Worm (Caenorhabditis elegans) whole organism, L2 larva: Measurements from ENCODE around the gene kvs-2.

Experiments used
- C34F6.9 ChIP-seq: fragments of 150-350 bp; optimal IDR thresholded peaks from 2 replicates; lab custom pipeline; 2014; ENCODE audit warnings: missing biosample characterization, missing genetic modification characterization
- F13H6.1 ChIP-seq: sonication (generic microtip); optimal IDR thresholded peaks from 2 replicates; lab custom pipeline; 2016; ENCODE audit warnings: missing genetic modification characterization, missing compliant biosample characterization
- R02D3.7 ChIP-seq: fragments of 150-350 bp; optimal IDR thresholded peaks from 2 replicates; lab custom pipeline; 2014; ENCODE audit warnings: missing biosample characterization, missing genetic modification characterization
- Y55F3AM.14 ChIP-seq: fragments of 200-800 bp; sonication (Bioruptor generic); optimal IDR thresholded peaks from 2 replicates; lab custom pipeline; 2018; ENCODE audit warnings: mild to moderate bottlenecking, missing genetic modification characterization, missing compliant biosample characterization
- ZK546.5 ChIP-seq: sonication (generic microtip); optimal IDR thresholded peaks from 2 replicates; lab custom pipeline; 2017; ENCODE audit warnings: missing biosample characterization, missing genetic modification characterization
- alr-1 ChIP-seq: fragments of 150-350 bp; optimal IDR thresholded peaks from 2 replicates; lab custom pipeline; 2014; ENCODE audit warnings: missing biosample characterization, missing genetic modification characterization
- aly-2 ChIP-seq: fragments of 150-350 bp; optimal IDR thresholded peaks from 2 replicates; lab custom pipeline; 2014; ENCODE audit warnings: missing biosample characterization, missing genetic modification characterization
- ama-1 ChIP-seq: fragments of 150-350 bp; optimal IDR thresholded peaks from 2 replicates; lab custom pipeline; 2018; ENCODE audit warnings: inconsistent platforms
- blmp-1 ChIP-seq: sonication (generic microtip); optimal IDR thresholded peaks from 2 replicates; lab custom pipeline; 2017; ENCODE audit warnings: missing genetic modification characterization, mild to moderate bottlenecking, missing compliant biosample characterization, antibody characterized with exemption, moderate library complexity; ENCODE audit not compliant: insufficient read depth
- ceh-16 ChIP-seq: fragments of 150-350 bp; optimal IDR thresholded peaks from 2 replicates; lab custom pipeline; 2014; ENCODE audit warnings: missing biosample characterization, missing genetic modification characterization
- ceh-82 ChIP-seq: fragments of 150-350 bp; optimal IDR thresholded peaks from 2 replicates; lab custom pipeline; 2014; ENCODE audit warnings: missing biosample characterization, missing genetic modification characterization
- crh-2 ChIP-seq: sonication (generic microtip); optimal IDR thresholded peaks from 2 replicates; lab custom pipeline; 2017; ENCODE audit warnings: missing biosample characterization, missing genetic modification characterization
- dmd-4 ChIP-seq: sonication (generic microtip); optimal IDR thresholded peaks from 2 replicates; lab custom pipeline; 2017; ENCODE audit warnings: missing biosample characterization, missing genetic modification characterization
- egl-27 ChIP-seq: sonication (generic microtip); optimal IDR thresholded peaks from 3 replicates; lab custom pipeline; 2017; ENCODE audit warnings: missing biosample characterization, missing genetic modification reagents, missing genetic modification characterization
- elt-1 ChIP-seq: fragments of 150-350 bp; optimal IDR thresholded peaks from 2 replicates; lab custom pipeline; 2014; ENCODE audit warnings: missing biosample characterization, missing genetic modification characterization
- elt-3 ChIP-seq: sonication (generic microtip); optimal IDR thresholded peaks from 2 replicates; lab custom pipeline; 2017; ENCODE audit warnings: missing biosample characterization, missing genetic modification characterization
- fos-1 ChIP-seq: fragments of 150-350 bp; optimal IDR thresholded peaks from 2 replicates; lab custom pipeline; 2014; ENCODE audit warnings: missing biosample characterization, missing genetic modification characterization
- gmeb-1 ChIP-seq: fragments of 150-350 bp; optimal IDR thresholded peaks from 2 replicates; lab custom pipeline; 2014; ENCODE audit warnings: missing biosample characterization, missing genetic modification characterization
- lin-11 ChIP-seq: fragments of 150-350 bp; sonication (generic microtip); optimal IDR thresholded peaks from 2 replicates; lab custom pipeline; 2014; ENCODE audit warnings: missing biosample characterization, missing genetic modification characterization, inconsistent platforms, mixed read lengths
- lin-13 ChIP-seq: fragments of 150-350 bp; optimal IDR thresholded peaks from 2 replicates; lab custom pipeline; 2014; ENCODE audit warnings: missing biosample characterization, missing genetic modification reagents, missing genetic modification characterization
- lin-39 ChIP-seq: fragments of 150-350 bp; optimal IDR thresholded peaks from 2 replicates; lab custom pipeline; 2014; ENCODE audit warnings: missing biosample characterization, missing genetic modification reagents, missing genetic modification characterization
- lsy-2 ChIP-seq, 2 experiments: fragments of 150-350 bp in 1 of 2; sonication (generic microtip) in 1 of 2; optimal IDR thresholded peaks; 2 replicates each; lab custom pipeline; 2014 to 2017; ENCODE audit warnings: missing biosample characterization in 2 of 2, missing genetic modification characterization in 2 of 2
- mab-5 ChIP-seq: fragments of 150-350 bp; optimal IDR thresholded peaks from 2 replicates; lab custom pipeline; 2014; ENCODE audit warnings: missing biosample characterization, missing genetic modification characterization
- mbf-1 ChIP-seq: sonication (generic microtip); optimal IDR thresholded peaks from 2 replicates; lab custom pipeline; 2017; ENCODE audit warnings: missing biosample characterization, missing genetic modification characterization
- mdl-1 ChIP-seq, 2 experiments: fragments of 150-350 bp in 1 of 2; sonication (generic microtip) in 1 of 2; optimal IDR thresholded peaks; 2 replicates each; lab custom pipeline; 2017; ENCODE audit warnings: missing biosample characterization in 2 of 2, missing genetic modification characterization in 2 of 2
- nhr-10 ChIP-seq: sonication (generic microtip); optimal IDR thresholded peaks from 2 replicates; lab custom pipeline; 2017; ENCODE audit warnings: missing biosample characterization, missing genetic modification characterization
- nhr-11 ChIP-seq: fragments of 150-350 bp; optimal IDR thresholded peaks from 2 replicates; lab custom pipeline; 2014; ENCODE audit warnings: missing biosample characterization, missing genetic modification characterization
- nhr-12 ChIP-seq: fragments of 150-350 bp; optimal IDR thresholded peaks from 2 replicates; lab custom pipeline; 2014; ENCODE audit warnings: missing biosample characterization, missing genetic modification characterization
- nhr-129 ChIP-seq: fragments of 150-350 bp; optimal IDR thresholded peaks from 2 replicates; lab custom pipeline; 2014; ENCODE audit warnings: missing biosample characterization, missing genetic modification characterization
- nhr-21 ChIP-seq: fragments of 150-350 bp; optimal IDR thresholded peaks from 2 replicates; lab custom pipeline; 2014; ENCODE audit warnings: missing biosample characterization, missing genetic modification characterization
- nhr-23 ChIP-seq: fragments of 150-350 bp; optimal IDR thresholded peaks from 2 replicates; lab custom pipeline; 2014; ENCODE audit warnings: missing biosample characterization, missing genetic modification reagents, missing genetic modification characterization
- nhr-237 ChIP-seq: fragments of 150-350 bp; optimal IDR thresholded peaks from 2 replicates; lab custom pipeline; 2014; ENCODE audit warnings: missing biosample characterization, missing genetic modification characterization
- nhr-25 ChIP-seq: fragments of 150-350 bp; sonication (generic microtip); optimal IDR thresholded peaks from 3 replicates; lab custom pipeline; 2014; ENCODE audit warnings: missing biosample characterization, missing genetic modification characterization
- nhr-6 ChIP-seq: fragments of 150-350 bp; optimal IDR thresholded peaks from 2 replicates; lab custom pipeline; 2014; ENCODE audit warnings: missing biosample characterization, missing genetic modification characterization
- nhr-77 ChIP-seq: fragments of 150-350 bp; optimal IDR thresholded peaks from 2 replicates; lab custom pipeline; 2014; ENCODE audit warnings: missing biosample characterization, missing genetic modification characterization
- peb-1 ChIP-seq: fragments of 150-350 bp; optimal IDR thresholded peaks from 2 replicates; lab custom pipeline; 2014; ENCODE audit warnings: missing biosample characterization, missing genetic modification characterization
- sem-4 ChIP-seq: fragments of 150-350 bp; optimal IDR thresholded peaks from 2 replicates; lab custom pipeline; 2014; ENCODE audit warnings: missing biosample characterization, missing genetic modification reagents, missing genetic modification characterization
- skn-1 ChIP-seq: sonication (generic microtip); optimal IDR thresholded peaks from 2 replicates; lab custom pipeline; 2017; ENCODE audit warnings: missing biosample characterization, missing genetic modification characterization
- sma-3 ChIP-seq: sonication (generic microtip); optimal IDR thresholded peaks from 2 replicates; lab custom pipeline; 2016; ENCODE audit warnings: missing genetic modification reagents, missing genetic modification characterization, missing compliant biosample characterization
- sma-9 ChIP-seq, 2 experiments: fragments of 150-350 bp in 1 of 2; sonication (generic microtip) in 1 of 2; optimal IDR thresholded peaks; 2 replicates each; lab custom pipeline; 2014 to 2016; ENCODE audit warnings: missing genetic modification characterization in 2 of 2, mild to moderate bottlenecking in 1 of 2, missing biosample characterization in 1 of 2, missing compliant biosample characterization in 1 of 2, missing genetic modification reagents in 1 of 2, moderate library complexity in 1 of 2
- snpc-4 ChIP-seq: fragments of 150-350 bp; optimal IDR thresholded peaks from 2 replicates; lab custom pipeline; 2014; ENCODE audit warnings: missing biosample characterization, missing genetic modification characterization
- unc-39 ChIP-seq: fragments of 150-350 bp; optimal IDR thresholded peaks from 2 replicates; lab custom pipeline; 2014; ENCODE audit warnings: missing biosample characterization, missing genetic modification characterization
- unc-55 ChIP-seq: fragments of 150-350 bp; sonication (generic microtip); optimal IDR thresholded peaks from 3 replicates; lab custom pipeline; 2014; ENCODE audit warnings: missing biosample characterization, missing genetic modification reagents, missing genetic modification characterization
- unc-62 ChIP-seq: fragments of 150-350 bp; optimal IDR thresholded peaks from 2 replicates; lab custom pipeline; 2014; ENCODE audit warnings: missing biosample characterization, missing genetic modification reagents, missing genetic modification characterization
- zag-1 ChIP-seq: fragments of 150-350 bp; optimal IDR thresholded peaks from 2 replicates; lab custom pipeline; 2014; ENCODE audit warnings: missing biosample characterization, missing genetic modification characterization
- ztf-1 ChIP-seq: fragments of 200-800 bp; sonication (Bioruptor generic); conservative IDR thresholded peaks from 2 replicates; pipeline ENCODE4 v1.3.6; 2022; ENCODE audit warnings: missing genetic modification characterization, missing compliant biosample characterization
- ztf-11 ChIP-seq: sonication (generic microtip); optimal IDR thresholded peaks from 2 replicates; lab custom pipeline; 2017; ENCODE audit warnings: missing biosample characterization, missing genetic modification characterization
- ztf-4 ChIP-seq: fragments of 150-350 bp; optimal IDR thresholded peaks from 2 replicates; lab custom pipeline; 2014; ENCODE audit warnings: missing biosample characterization, missing genetic modification characterization

Gene kvs-2

ce11 chrV:10672601-10673000 is 36.8 kb downstream of the kvs-2 start:
- TF ChIP-seq F13H6.1 (tag; lab: Kevin White, UChicago) (peak; percentile 28), ztf-11 (tag; lab: Kevin White, UChicago) (no peak)

- TF ChIP-seq fos-1 (tag; lab: Kevin White, UChicago) (no peak), unc-62 (no peak), unc-55 (GFP tag; lab: Kevin White, UChicago) (no peak), mab-5 (tag; lab: Kevin White, UChicago) (no peak), sma-3 (GFP tag; lab: Kevin White, UChicago) (no peak), lin-11 (tag; lab: Kevin White, UChicago) (no peak), sem-4 (tag; lab: Kevin White, UChicago) (no peak), lin-39 (tag; lab: Kevin White, UChicago) (no peak), nhr-129 (tag; lab: Kevin White, UChicago) (no peak), nhr-21 (tag; lab: Kevin White, UChicago) (no peak), sma-9 (GFP tag; optimal IDR thresholded peaks at IDR 0.05; lab: Kevin White, UChicago) (no peak), sma-9 (tag; optimal IDR thresholded peaks at IDR 0.05; lab: Kevin White, UChicago) (no peak), dmd-4 (tag; lab: Kevin White, UChicago) (no peak), ama-1 (lab: Kevin White, UChicago) (no peak), mdl-1 (tag; optimal IDR thresholded peaks at IDR 0.05; lab: Kevin White, UChicago) (no peak), Y55F3AM.14 (GFP tag; lab: Kevin White, UChicago) (no peak)
Observed at ce11 chrV:10675978-10676377, 40.2 kb downstream of the kvs-2 start.

ce11 chrV:10677459-10677858 is 41.6 kb downstream of the kvs-2 start:
- no peak for TF ChIP-seq sem-4 (tag; lab: Kevin White, UChicago)
- TF ChIP-seq F13H6.1 (tag; lab: Kevin White, UChicago) = peak; percentile 64
- TF ChIP-seq gmeb-1 (tag; lab: Kevin White, UChicago) = no peak
- TF ChIP-seq snpc-4 (tag; lab: Kevin White, UChicago) = no peak
- no peak for TF ChIP-seq nhr-77 (tag; lab: Kevin White, UChicago)
- no peak for TF ChIP-seq ama-1 (lab: Kevin White, UChicago)
- TF ChIP-seq nhr-23 (tag; lab: Kevin White, UChicago) = no peak
- no peak for TF ChIP-seq mab-5 (tag; lab: Kevin White, UChicago)
- TF ChIP-seq unc-39 (tag; lab: Kevin White, UChicago) = no peak
- no peak for TF ChIP-seq fos-1 (tag; lab: Kevin White, UChicago)
- peak; percentile 13 for TF ChIP-seq crh-2 (tag; lab: Kevin White, UChicago)
- no peak for TF ChIP-seq nhr-21 (tag; lab: Kevin White, UChicago)
- TF ChIP-seq ZK546.5 = no peak
- no peak for TF ChIP-seq nhr-237
- TF ChIP-seq nhr-6 (tag; lab: Kevin White, UChicago) = no peak
- TF ChIP-seq Y55F3AM.14 (GFP tag; lab: Kevin White, UChicago) = peak; percentile 60
- TF ChIP-seq aly-2 (tag; lab: Kevin White, UChicago) = no peak
- TF ChIP-seq nhr-10 = no peak
- TF ChIP-seq C34F6.9 (tag; lab: Kevin White, UChicago) = peak; percentile 81
- peak; percentile 66 for TF ChIP-seq unc-55 (GFP tag; lab: Kevin White, UChicago)
- no peak for TF ChIP-seq sma-3 (GFP tag; lab: Kevin White, UChicago)
- peak; percentile 15 for TF ChIP-seq lin-11 (tag; lab: Kevin White, UChicago)
- no peak for TF ChIP-seq skn-1 (tag; lab: Kevin White, UChicago)
- TF ChIP-seq alr-1 (tag; lab: Kevin White, UChicago) = no peak
- no peak for TF ChIP-seq sma-9 (GFP tag; optimal IDR thresholded peaks at IDR 0.05; lab: Kevin White, UChicago)
- TF ChIP-seq sma-9 (tag; optimal IDR thresholded peaks at IDR 0.05; lab: Kevin White, UChicago) = no peak
- no peak for TF ChIP-seq blmp-1
- no peak for TF ChIP-seq nhr-25 (tag; lab: Kevin White, UChicago)
- no peak for TF ChIP-seq nhr-12 (tag; lab: Kevin White, UChicago)
- TF ChIP-seq mbf-1 (tag; lab: Kevin White, UChicago) = no peak
- peak in 1 of 2 experiments; percentile 52 for TF ChIP-seq lsy-2 (tag; optimal IDR thresholded peaks at IDR 0.05; lab: Kevin White, UChicago)
- TF ChIP-seq peb-1 = no peak
- TF ChIP-seq ztf-4 (tag; lab: Kevin White, UChicago) = no peak
- TF ChIP-seq ztf-11 (tag; lab: Kevin White, UChicago) = no peak
- peak; percentile 73 for TF ChIP-seq nhr-129 (tag; lab: Kevin White, UChicago)
- TF ChIP-seq nhr-11 (tag; lab: Kevin White, UChicago) = no peak
- no peak for TF ChIP-seq elt-1 (tag; lab: Kevin White, UChicago)
- TF ChIP-seq ztf-1 (GFP tag; lab: Robert Waterston, UW) = no peak
- TF ChIP-seq ceh-16 (tag; lab: Kevin White, UChicago) = no peak
- peak in 1 of 2 experiments; percentile 41 for TF ChIP-seq mdl-1 (tag; optimal IDR thresholded peaks at IDR 0.05; lab: Kevin White, UChicago)
- TF ChIP-seq dmd-4 (tag; lab: Kevin White, UChicago) = no peak
- no peak for TF ChIP-seq elt-3 (tag; lab: Kevin White, UChicago)
- TF ChIP-seq zag-1 (tag; lab: Kevin White, UChicago) = peak; percentile 70
- TF ChIP-seq egl-27 (tag; lab: Kevin White, UChicago) = no peak
- TF ChIP-seq lin-13 = no peak
- TF ChIP-seq R02D3.7 (tag; lab: Kevin White, UChicago) = no peak
- no peak for TF ChIP-seq ceh-82 (tag; lab: Kevin White, UChicago)
- no peak for TF ChIP-seq unc-62
